Fruit fly (Drosophila melanogaster): ENCODE data around the gene VhaAC39-2.

Gene VhaAC39-2

DNA sequence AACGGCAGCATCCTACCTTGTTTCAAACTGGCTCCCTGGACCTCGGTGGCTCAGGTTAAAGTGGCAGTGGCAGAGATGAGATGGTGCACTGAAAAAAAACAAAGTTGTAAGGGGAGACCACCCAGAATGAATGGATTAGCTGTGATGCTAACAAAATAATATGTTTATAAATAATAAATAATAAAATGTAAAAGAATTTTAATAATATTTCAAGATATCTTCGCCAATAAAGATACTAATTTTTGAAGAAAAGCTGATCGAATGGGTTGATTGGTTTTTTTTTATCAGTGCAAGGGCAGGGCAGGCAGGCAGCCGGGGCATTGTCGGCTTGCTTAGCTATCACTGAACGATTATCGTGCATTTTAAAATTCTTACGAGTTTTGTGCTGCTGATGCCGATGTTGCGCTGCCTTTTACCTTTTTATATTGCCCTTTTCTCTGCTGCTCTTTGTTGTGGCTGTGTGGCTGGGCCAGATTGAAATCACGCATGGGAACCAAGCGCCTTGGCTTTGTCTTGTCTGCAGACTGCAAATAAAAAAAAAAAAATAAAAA lies 10.0 kb downstream of the VhaAC39-2 start:
- no peak for TF ChIP-seq kay (GFP tag; ENCODE audit: borderline replicate concordance)
- TF ChIP-seq cnc (optimal IDR thresholded peaks at IDR 0.05), result no peak
- TF ChIP-seq ovo (GFP tag; optimal IDR thresholded peaks at IDR 0.05), result no peak
- TF ChIP-seq Clk (GFP tag; optimal IDR thresholded peaks at IDR 0.05), result no peak
- TF ChIP-seq Hr96 (GFP tag; optimal IDR thresholded peaks at IDR 0.05), result no peak
- no peak for TF ChIP-seq CG5204 (GFP tag; optimal IDR thresholded peaks at IDR 0.05)
- no peak for TF ChIP-seq cic (GFP tag; optimal IDR thresholded peaks at IDR 0.05)
- no peak for TF ChIP-seq toe (GFP tag; optimal IDR thresholded peaks at IDR 0.05)

DNA sequence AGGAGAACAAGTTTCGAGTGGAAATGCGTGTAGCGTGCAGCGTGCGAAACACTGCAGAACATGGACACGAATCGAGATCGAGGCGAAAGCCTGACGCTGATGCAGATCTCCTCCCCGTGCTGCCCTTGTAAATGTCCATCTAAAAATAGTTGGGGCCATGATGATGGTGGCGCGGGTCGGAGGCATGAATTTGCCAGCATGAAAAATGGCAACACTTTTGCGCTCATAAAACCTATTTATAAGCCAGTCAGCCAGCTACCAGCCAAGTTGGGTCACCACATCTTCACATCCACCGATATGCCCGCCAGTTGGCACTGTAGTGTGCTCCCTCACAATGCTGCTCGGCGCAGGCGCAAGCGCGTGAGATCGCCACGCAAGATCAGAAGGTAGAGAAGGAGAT lies 10.7 kb downstream of the VhaAC39-2 start:
- TF ChIP-seq CG7101 (tag; optimal IDR thresholded peaks at IDR 0.05) (no peak), Crg-1 (GFP tag; optimal IDR thresholded peaks at IDR 0.05) (no peak), ovo (GFP tag; optimal IDR thresholded peaks at IDR 0.05) (no peak), Clk (GFP tag; optimal IDR thresholded peaks at IDR 0.05) (no peak), CG1620 (GFP tag; optimal IDR thresholded peaks at IDR 0.05) (no peak), pad (GFP tag; optimal IDR thresholded peaks at IDR 0.05) (no peak), cic (GFP tag; optimal IDR thresholded peaks at IDR 0.05) (no peak), CG33017 (tag; optimal IDR thresholded peaks at IDR 0.05) (no peak), CG12768 (GFP tag; optimal IDR thresholded peaks at IDR 0.05) (no peak), Mnt (GFP tag; optimal IDR thresholded peaks at IDR 0.05) (no peak), toe (GFP tag; optimal IDR thresholded peaks at IDR 0.05) (no peak), bab1 (GFP tag; optimal IDR thresholded peaks at IDR 0.05) (no peak), CG7045 (GFP tag; optimal IDR thresholded peaks at IDR 0.05) (no peak)

DNA sequence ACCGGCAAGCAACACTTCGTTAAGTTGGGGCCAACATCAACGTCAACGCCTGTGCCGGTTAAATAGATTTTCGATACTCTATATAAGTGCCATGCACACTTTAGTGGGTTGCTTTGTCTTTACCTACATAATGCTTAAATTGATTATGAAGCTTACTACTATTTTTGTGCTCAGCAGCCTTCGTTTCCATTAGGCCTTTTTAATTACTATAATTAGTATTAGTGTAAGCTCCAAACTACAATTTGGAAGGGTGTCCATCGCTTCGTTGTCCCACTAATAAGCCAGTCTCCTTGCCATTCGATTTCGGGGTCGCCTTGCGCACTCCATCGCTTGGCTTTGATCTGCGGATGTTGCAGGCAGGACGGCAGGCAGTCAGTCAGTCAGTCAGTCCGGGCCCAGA lies 11.5 kb downstream of the VhaAC39-2 start:
- TF ChIP-seq CG7045 (GFP tag; optimal IDR thresholded peaks at IDR 0.05), result no peak

DNA sequence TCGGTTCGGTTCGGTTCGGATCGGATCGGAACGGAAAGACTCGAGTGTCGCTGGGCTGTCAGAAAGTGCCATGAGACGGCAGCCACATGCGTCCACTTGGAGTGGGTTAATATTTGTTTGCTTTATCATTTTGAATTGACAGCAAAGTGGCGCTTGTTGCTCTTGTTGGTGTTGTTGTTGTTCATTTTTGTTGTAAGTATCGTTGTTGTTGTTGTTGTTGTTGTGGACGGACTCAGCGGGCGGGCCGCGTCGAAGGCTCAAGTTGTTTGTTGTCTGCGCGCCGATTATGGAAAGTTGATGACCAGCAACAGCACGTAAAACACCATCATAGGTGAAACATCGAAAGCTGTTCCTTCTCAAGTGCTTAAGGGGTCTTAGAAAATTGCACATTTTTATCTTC lies 12.1 kb downstream of the VhaAC39-2 start:
- no peak for TF ChIP-seq cic (GFP tag; optimal IDR thresholded peaks at IDR 0.05)
- no peak for TF ChIP-seq CG33017 (tag; optimal IDR thresholded peaks at IDR 0.05)
- TF ChIP-seq CG11617 (GFP tag; optimal IDR thresholded peaks at IDR 0.05), result no peak
- TF ChIP-seq Crg-1 (GFP tag; optimal IDR thresholded peaks at IDR 0.05), result no peak
- no peak for TF ChIP-seq Hr96 (GFP tag; optimal IDR thresholded peaks at IDR 0.05)
- TF ChIP-seq CG7045 (GFP tag; optimal IDR thresholded peaks at IDR 0.05), result no peak
- TF ChIP-seq CG5204 (GFP tag; optimal IDR thresholded peaks at IDR 0.05), result no peak
- TF ChIP-seq kay (GFP tag; ENCODE audit: borderline replicate concordance), result no peak
- no peak for TF ChIP-seq toe (GFP tag; optimal IDR thresholded peaks at IDR 0.05)
- TF ChIP-seq Clk (GFP tag; optimal IDR thresholded peaks at IDR 0.05), result no peak
- TF ChIP-seq CG12768 (GFP tag; optimal IDR thresholded peaks at IDR 0.05), result no peak
- TF ChIP-seq cnc (optimal IDR thresholded peaks at IDR 0.05), result no peak
- no peak for TF ChIP-seq tj (GFP tag; optimal IDR thresholded peaks at IDR 0.05)
- no peak for TF ChIP-seq CG7101 (tag; optimal IDR thresholded peaks at IDR 0.05)
- no peak for TF ChIP-seq bab1 (GFP tag; optimal IDR thresholded peaks at IDR 0.05)
- TF ChIP-seq CG14711 (tag; optimal IDR thresholded peaks at IDR 0.05), result no peak

DNA sequence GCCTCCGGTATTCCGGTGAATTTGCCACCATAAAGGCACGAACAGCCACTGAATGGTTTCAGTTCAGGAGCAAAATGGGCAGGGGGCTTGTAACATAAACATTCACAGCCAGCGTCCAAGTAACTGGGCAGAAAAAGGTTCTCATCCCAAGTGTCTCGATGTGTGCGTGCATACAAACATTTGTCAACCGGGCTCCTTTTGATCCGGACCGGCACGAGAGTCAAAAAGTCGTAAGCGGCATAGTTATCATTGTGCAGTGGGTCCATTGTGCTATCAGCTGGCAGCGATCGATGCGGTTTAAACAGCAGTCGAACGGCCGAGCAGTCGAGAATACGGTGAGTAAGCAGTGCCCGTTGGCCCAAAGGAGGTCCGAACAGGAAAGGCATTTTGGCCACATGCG lies 13.4 kb downstream of the VhaAC39-2 start:
- TF ChIP-seq tj (GFP tag; optimal IDR thresholded peaks at IDR 0.05) (no peak), CG7101 (tag; optimal IDR thresholded peaks at IDR 0.05) (no peak), bab1 (GFP tag; optimal IDR thresholded peaks at IDR 0.05) (no peak), cnc (optimal IDR thresholded peaks at IDR 0.05) (no peak), CG12768 (GFP tag; optimal IDR thresholded peaks at IDR 0.05) (no peak)

DNA sequence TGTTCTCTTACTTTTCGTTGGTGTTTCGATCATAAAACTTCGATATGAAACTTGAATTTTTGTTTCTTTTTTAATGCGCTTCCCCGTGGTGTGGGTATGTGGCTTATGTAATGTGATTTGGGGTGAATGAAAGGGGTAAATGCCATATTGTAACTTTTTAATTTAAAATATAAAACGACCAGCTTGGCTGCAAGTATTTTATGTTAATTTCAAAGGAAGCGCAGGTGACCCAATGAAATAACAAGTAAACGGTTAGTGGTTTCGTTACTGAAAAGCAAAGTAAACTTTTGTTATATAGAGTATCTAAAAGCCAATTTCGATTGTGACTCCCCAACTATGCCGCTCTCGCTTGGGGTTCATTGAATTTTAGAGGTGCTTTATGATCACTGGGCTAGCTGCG lies 14.5 kb downstream of the VhaAC39-2 start:
- TF ChIP-seq toe (GFP tag; optimal IDR thresholded peaks at IDR 0.05) (no peak), cnc (optimal IDR thresholded peaks at IDR 0.05) (no peak), CG33017 (tag; optimal IDR thresholded peaks at IDR 0.05) (no peak), CG7045 (GFP tag; optimal IDR thresholded peaks at IDR 0.05) (no peak), CG14711 (tag; optimal IDR thresholded peaks at IDR 0.05) (no peak), CG11617 (GFP tag; optimal IDR thresholded peaks at IDR 0.05) (no peak), Clk (GFP tag; optimal IDR thresholded peaks at IDR 0.05) (no peak), CG12768 (GFP tag; optimal IDR thresholded peaks at IDR 0.05) (no peak), CG5204 (GFP tag; optimal IDR thresholded peaks at IDR 0.05) (no peak), Mnt (GFP tag; optimal IDR thresholded peaks at IDR 0.05) (no peak), kay (GFP tag; ENCODE audit: borderline replicate concordance) (no peak)

DNA sequence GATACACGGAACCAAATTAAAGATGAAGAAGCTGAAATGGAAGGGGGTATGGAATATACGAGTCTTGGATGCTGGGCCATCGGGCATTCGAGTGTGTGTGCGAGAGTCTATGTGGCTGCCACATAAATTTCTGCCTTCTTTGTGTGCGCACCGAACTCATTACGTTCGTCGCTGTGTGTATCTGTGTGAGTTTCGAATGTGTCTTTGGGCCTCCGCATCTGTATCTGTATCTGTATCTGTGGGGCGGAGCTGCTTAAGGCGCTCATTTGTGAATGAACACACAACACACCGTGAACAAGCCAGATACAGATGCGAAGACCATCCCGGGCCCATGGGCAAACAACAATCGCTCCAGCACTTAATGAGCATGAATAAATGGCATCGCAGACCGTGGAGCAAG lies 15.7 kb downstream of the VhaAC39-2 start:
- no peak for TF ChIP-seq CG12768 (GFP tag; optimal IDR thresholded peaks at IDR 0.05)
- no peak for TF ChIP-seq CG33017 (tag; optimal IDR thresholded peaks at IDR 0.05)
- TF ChIP-seq tj (GFP tag; optimal IDR thresholded peaks at IDR 0.05), result no peak
- TF ChIP-seq pad (GFP tag; optimal IDR thresholded peaks at IDR 0.05), result no peak
- no peak for TF ChIP-seq Mnt (GFP tag; optimal IDR thresholded peaks at IDR 0.05)
- no peak for TF ChIP-seq Crg-1 (GFP tag; optimal IDR thresholded peaks at IDR 0.05)
- TF ChIP-seq CG1620 (GFP tag; optimal IDR thresholded peaks at IDR 0.05), result no peak
- no peak for TF ChIP-seq CG7101 (tag; optimal IDR thresholded peaks at IDR 0.05)
- TF ChIP-seq Hr96 (GFP tag; optimal IDR thresholded peaks at IDR 0.05), result no peak
- TF ChIP-seq cic (GFP tag; optimal IDR thresholded peaks at IDR 0.05), result no peak
- no peak for TF ChIP-seq CG11617 (GFP tag; optimal IDR thresholded peaks at IDR 0.05)

All from whole organism, adult.